Fruit fly (Drosophila melanogaster) whole organism, wandering third instar larva: Measurements from ENCODE around the gene mud.

Source experiments
- CrebA ChIP-seq: fragments of 200-800 bp; sonication (Bioruptor generic); optimal IDR thresholded peaks from 2 replicates; lab custom pipeline; 2016; ENCODE audit warnings: missing biosample characterization, mild to moderate bottlenecking, missing genetic modification characterization, borderline replicate concordance
- Dif ChIP-seq: fragments of 200-275, 200-300 bp; sonication (Bioruptor generic); optimal IDR thresholded peaks from 2 replicates; lab custom pipeline; 2018; ENCODE audit warnings: missing biosample characterization, missing genetic modification characterization; ENCODE audit not compliant: partially characterized antibody
- Jra ChIP-seq: sonication (Bioruptor generic); optimal IDR thresholded peaks from 2 replicates; lab custom pipeline; 2016; ENCODE audit warnings: missing biosample characterization, missing genetic modification characterization
- Myc ChIP-seq: fragments of >200 bp; optimal IDR thresholded peaks from 2 replicates; lab custom pipeline; 2017
- dmrt93B ChIP-seq: fragments of 200-800 bp; sonication (Bioruptor generic); optimal IDR thresholded peaks from 2 replicates; lab custom pipeline; 2018; ENCODE audit warnings: missing biosample characterization, mild to moderate bottlenecking, missing genetic modification characterization
- fru ChIP-seq: fragments of 200-800 bp; sonication (Bioruptor generic); optimal IDR thresholded peaks from 3 replicates; lab custom pipeline; 2016; ENCODE audit warnings: missing biosample characterization, mild to moderate bottlenecking, missing genetic modification characterization
- lola ChIP-seq: fragments of >200 bp; optimal IDR thresholded peaks from 2 replicates; lab custom pipeline; 2017; ENCODE audit warnings: missing biosample characterization, missing genetic modification characterization
- psq ChIP-seq: fragments of 200-800 bp; sonication (Bioruptor generic); optimal IDR thresholded peaks from 3 replicates; lab custom pipeline; 2017; ENCODE audit warnings: missing biosample characterization, mild to moderate bottlenecking, missing genetic modification characterization, moderate library complexity
- sv ChIP-seq: fragments of 200-800 bp; sonication (Bioruptor generic); optimal IDR thresholded peaks from 3 replicates; lab custom pipeline; 2016; ENCODE audit warnings: missing biosample characterization, missing genetic modification characterization
- woc ChIP-seq: sonication (Bioruptor generic); optimal IDR thresholded peaks from 2 replicates; lab custom pipeline; 2016; ENCODE audit warnings: missing biosample characterization, mild to moderate bottlenecking, missing genetic modification characterization

dm6 chrX:14221182-14221581, 26.4 kb upstream of the mud start:
- TF ChIP-seq CrebA (GFP tag; lab: Kevin White, UChicago), result no peak
- TF ChIP-seq psq (GFP tag; lab: Kevin White, UChicago), result no peak
- no peak for TF ChIP-seq Myc (lab: Kevin White, UChicago)
- no peak for TF ChIP-seq Jra (GFP tag; lab: Kevin White, UChicago)
- TF ChIP-seq fru (GFP tag; lab: Kevin White, UChicago), result no peak
- no peak for TF ChIP-seq woc
- no peak for TF ChIP-seq lola (GFP tag; lab: Kevin White, UChicago)
- TF ChIP-seq dmrt93B (GFP tag; lab: Kevin White, UChicago), result no peak
- no peak for TF ChIP-seq Dif
- TF ChIP-seq sv (GFP tag; lab: Kevin White, UChicago), result no peak
